Fruit fly (Drosophila melanogaster) whole organism, embryonic: ENCODE results near the gene Arl5.

Source experiments
- CG1024 ChIP-seq: fragments of 200-800 bp; sonication (Bioruptor generic); IDR thresholded peaks from 2 replicates; pipeline ENCODE4 v1.3.6; 2022; ENCODE audit warnings: missing biosample characterization, missing genetic modification characterization
- CG10274 ChIP-seq: fragments of 200-800 bp; sonication (Bioruptor generic); optimal IDR thresholded peaks from 3 replicates; lab custom pipeline; 2017; ENCODE audit warnings: missing biosample characterization, mild to moderate bottlenecking, missing genetic modification characterization
- CG12219 ChIP-seq: fragments of 200-800 bp; sonication (Bioruptor generic); optimal IDR thresholded peaks from 3 replicates; lab custom pipeline; 2018; ENCODE audit warnings: missing biosample characterization, mild to moderate bottlenecking, missing genetic modification characterization
- CG12391 ChIP-seq: fragments of 200-800 bp; sonication (Bioruptor generic); optimal IDR thresholded peaks from 3 replicates; lab custom pipeline; 2018; ENCODE audit warnings: missing biosample characterization, mild to moderate bottlenecking, missing genetic modification characterization, moderate library complexity
- CG12769 ChIP-seq: fragments of 200-800 bp; sonication (Bioruptor generic); optimal IDR thresholded peaks from 2 replicates; lab custom pipeline; 2019; ENCODE audit warnings: missing biosample characterization, mild to moderate bottlenecking, missing genetic modification characterization, moderate library complexity
- CG12942 ChIP-seq: fragments of 200-800 bp; sonication (Bioruptor generic); optimal IDR thresholded peaks from 3 replicates; lab custom pipeline; 2016; ENCODE audit warnings: missing biosample characterization, missing genetic modification characterization
- CG13123 ChIP-seq: fragments of 200-800 bp; sonication (Bioruptor generic); optimal IDR thresholded peaks from 2 replicates; lab custom pipeline; 2016; ENCODE audit warnings: missing biosample characterization, missing genetic modification characterization
- CG14050 ChIP-seq: fragments of 200-800 bp; sonication (Bioruptor generic); IDR thresholded peaks from 3 replicates; pipeline ENCODE4 v1.3.6; 2022; ENCODE audit warnings: missing biosample characterization, missing genetic modification characterization
- CG17802 ChIP-seq: fragments of 200-800 bp; sonication (Bioruptor generic); optimal IDR thresholded peaks from 2 replicates; lab custom pipeline; 2018; ENCODE audit warnings: missing biosample characterization, mild to moderate bottlenecking, missing genetic modification characterization, moderate library complexity
- CG2712 ChIP-seq: fragments of 200-800 bp; optimal IDR thresholded peaks from 3 replicates; lab custom pipeline; 2019; ENCODE audit warnings: missing biosample characterization, mild to moderate bottlenecking, missing genetic modification characterization, moderate library complexity
- CG32767 ChIP-seq: fragments of 200-800 bp; sonication (Bioruptor generic); IDR thresholded peaks from 2 replicates; pipeline ENCODE4 v1.3.6; 2022; ENCODE audit warnings: missing biosample characterization, missing genetic modification characterization
- CG3838 ChIP-seq: fragments of 200-800 bp; sonication (Bioruptor generic); optimal IDR thresholded peaks from 3 replicates; lab custom pipeline; 2016; ENCODE audit warnings: missing biosample characterization, missing genetic modification characterization
- CG4328 ChIP-seq: fragments of 200-800 bp; sonication (Bioruptor generic); optimal IDR thresholded peaks from 3 replicates; lab custom pipeline; 2017; ENCODE audit warnings: missing biosample characterization, missing genetic modification reagents, missing genetic modification characterization
- CG43689 ChIP-seq: fragments of 200-800 bp; sonication (Bioruptor generic); IDR thresholded peaks from 2 replicates; pipeline ENCODE4 v1.3.6; 2022; ENCODE audit warnings: missing biosample characterization, missing genetic modification characterization
- CG6654 ChIP-seq: fragments of 200-800 bp; sonication (Bioruptor generic); optimal IDR thresholded peaks from 2 replicates; lab custom pipeline; 2017; ENCODE audit warnings: missing biosample characterization, mild to moderate bottlenecking, missing genetic modification characterization
- CG7357 ChIP-seq: fragments of 200-800 bp; sonication (Bioruptor generic); IDR thresholded peaks from 3 replicates; pipeline ENCODE4 v1.3.6; 2022; ENCODE audit warnings: missing biosample characterization, missing genetic modification characterization
- CG8765 ChIP-seq: fragments of 200-800 bp; sonication (Bioruptor generic); IDR thresholded peaks from 2 replicates; pipeline ENCODE4 v1.3.6; 2022; ENCODE audit warnings: missing biosample characterization, missing genetic modification characterization
- D ChIP-seq, 2 experiments: fragments of 200-800 bp in 1 of 2; fragments of >200 bp in 1 of 2; sonication (Bioruptor generic) in 1 of 2; optimal IDR thresholded peaks; 2 replicates in 1 of 2; 3 replicates in 1 of 2; lab custom pipeline; 2017; ENCODE audit warnings: mild to moderate bottlenecking in 1 of 2, missing biosample characterization in 1 of 2, missing genetic modification characterization in 1 of 2, missing genetic modification reagents in 1 of 2
- Dad ChIP-seq: fragments of 200-800 bp; sonication (Bioruptor generic); optimal IDR thresholded peaks from 3 replicates; lab custom pipeline; 2016; ENCODE audit warnings: missing biosample characterization, missing genetic modification characterization
- Deaf1 ChIP-seq: fragments of 200-800 bp; optimal IDR thresholded peaks from 3 replicates; lab custom pipeline; 2019; ENCODE audit warnings: missing biosample characterization, mild to moderate bottlenecking, missing genetic modification characterization, moderate library complexity
- Drgx ChIP-seq: fragments of 200-800 bp; sonication (Bioruptor generic); IDR thresholded peaks from 2 replicates; pipeline ENCODE4 v1.3.6; 2022; ENCODE audit warnings: missing biosample characterization, missing genetic modification characterization
- Fer1 ChIP-seq: fragments of 200-800 bp; sonication (Bioruptor generic); optimal IDR thresholded peaks from 2 replicates; lab custom pipeline; 2017; ENCODE audit warnings: missing biosample characterization, mild to moderate bottlenecking, missing genetic modification characterization
- HLH4C ChIP-seq: fragments of 200-800 bp; sonication (Bioruptor generic); IDR thresholded peaks from 3 replicates; pipeline ENCODE4 v1.3.6; 2022; ENCODE audit warnings: missing biosample characterization, missing genetic modification characterization; ENCODE audit not compliant: partially characterized antibody
- Ptx1 ChIP-seq: fragments of 200-800 bp; sonication (Bioruptor generic); IDR thresholded peaks from 2 replicates; pipeline ENCODE4 v1.3.6; 2022; ENCODE audit warnings: missing biosample characterization, missing genetic modification characterization
- abd-A ChIP-seq: fragments of 200-800 bp; sonication (Bioruptor generic); optimal IDR thresholded peaks from 3 replicates; lab custom pipeline; 2019; ENCODE audit warnings: missing biosample characterization, mild to moderate bottlenecking, missing genetic modification characterization, moderate library complexity
- br ChIP-seq: fragments of >200 bp; optimal IDR thresholded peaks from 2 replicates; lab custom pipeline; 2017
- dati ChIP-seq: fragments of 200-800 bp; sonication (Bioruptor generic); IDR thresholded peaks from 2 replicates; pipeline ENCODE4 v1.3.6; 2022; ENCODE audit warnings: missing biosample characterization, missing genetic modification characterization
- ems ChIP-seq: fragments of 200-800 bp; sonication (Bioruptor generic); optimal IDR thresholded peaks from 3 replicates; lab custom pipeline; 2016; ENCODE audit warnings: missing biosample characterization, missing genetic modification characterization
- en ChIP-seq: fragments of 200-800 bp; sonication (Bioruptor generic); optimal IDR thresholded peaks from 2 replicates; lab custom pipeline; 2016; ENCODE audit warnings: missing biosample characterization, missing genetic modification characterization
- gfzf ChIP-seq: fragments of 200-800 bp; sonication (Bioruptor generic); optimal IDR thresholded peaks from 2 replicates; lab custom pipeline; 2016; ENCODE audit warnings: missing biosample characterization, mild to moderate bottlenecking, missing genetic modification characterization, moderate library complexity
- gro ChIP-seq: fragments of 200-800 bp; sonication (Bioruptor generic); optimal IDR thresholded peaks from 2 replicates; lab custom pipeline; 2016; ENCODE audit warnings: missing biosample characterization, missing genetic modification characterization
- ind ChIP-seq: fragments of 200-800 bp; sonication (Bioruptor generic); optimal IDR thresholded peaks from 3 replicates; lab custom pipeline; 2016; ENCODE audit warnings: missing biosample characterization, missing genetic modification characterization
- jigr1 ChIP-seq: fragments of 200-800 bp; sonication (Bioruptor generic); IDR thresholded peaks from 3 replicates; pipeline ENCODE4 v1.3.6; 2022; ENCODE audit warnings: missing biosample characterization, missing genetic modification characterization
- kay ChIP-seq: fragments of 200-800 bp; sonication (Bioruptor generic); optimal IDR thresholded peaks from 2 replicates; lab custom pipeline; 2016; ENCODE audit warnings: missing biosample characterization, missing genetic modification characterization
- knrl ChIP-seq: fragments of 200-800 bp; sonication (Bioruptor generic); IDR thresholded peaks from 3 replicates; pipeline ENCODE4 v1.3.6; 2022; ENCODE audit warnings: missing biosample characterization, missing genetic modification characterization; ENCODE audit not compliant: partially characterized antibody
- lola ChIP-seq, 3 experiments: fragments of >200 bp in 2 of 3; fragments of 200-800 bp in 1 of 3; sonication (Bioruptor generic) in 1 of 3; optimal IDR thresholded peaks; 2 replicates each; lab custom pipeline; 2017 to 2019; ENCODE audit warnings: missing biosample characterization in 3 of 3, missing genetic modification characterization in 3 of 3, mild to moderate bottlenecking in 1 of 3, moderate library complexity in 1 of 3
- maf-S ChIP-seq: fragments of 200-800 bp; sonication (Bioruptor generic); optimal IDR thresholded peaks from 2 replicates; lab custom pipeline; 2016; ENCODE audit warnings: missing biosample characterization, missing genetic modification characterization
- nau ChIP-seq: fragments of 200-800 bp; sonication (Bioruptor generic); optimal IDR thresholded peaks from 3 replicates; lab custom pipeline; 2017; ENCODE audit warnings: missing biosample characterization, mild to moderate bottlenecking, missing genetic modification characterization, missing genetic modification reagents
- pb ChIP-seq: fragments of 200-800 bp; sonication (Bioruptor generic); optimal IDR thresholded peaks from 3 replicates; lab custom pipeline; 2016; ENCODE audit warnings: missing biosample characterization, missing genetic modification characterization
- pita ChIP-seq: fragments of 200-800 bp; sonication (Bioruptor generic); optimal IDR thresholded peaks from 2 replicates; lab custom pipeline; 2017; ENCODE audit warnings: missing biosample characterization, mild to moderate bottlenecking, missing genetic modification characterization
- prd ChIP-seq, 3 experiments: fragments of >200 bp in 2 of 3; fragments of 200-800 bp in 1 of 3; sonication (Bioruptor generic) in 1 of 3; optimal IDR thresholded peaks in 2 of 3; IDR thresholded peaks in 1 of 3; 2 replicates in 2 of 3; 3 replicates in 1 of 3; pipeline versions ENCODE4 v1.3.6 to Lab custom; 2017 to 2022; ENCODE audit warnings: missing biosample characterization in 1 of 3, missing genetic modification characterization in 1 of 3
- pum ChIP-seq: fragments of 200-800 bp; sonication (Bioruptor generic); optimal IDR thresholded peaks from 2 replicates; lab custom pipeline; 2016; ENCODE audit warnings: missing biosample characterization, missing genetic modification characterization
- repo ChIP-seq: fragments of 200-800 bp; sonication (Bioruptor generic); optimal IDR thresholded peaks from 2 replicates; lab custom pipeline; 2016; ENCODE audit warnings: missing biosample characterization, missing genetic modification characterization
- sisA ChIP-seq: fragments of 200-800 bp; sonication (Bioruptor generic); IDR thresholded peaks from 2 replicates; pipeline ENCODE4 v1.3.6; 2022; ENCODE audit warnings: missing biosample characterization, missing genetic modification characterization
- slp2 ChIP-seq: fragments of 200-800 bp; sonication (Bioruptor generic); optimal IDR thresholded peaks from 2 replicates; lab custom pipeline; 2016; ENCODE audit warnings: missing biosample characterization, missing genetic modification characterization
- sug ChIP-seq: fragments of 200-800 bp; optimal IDR thresholded peaks from 2 replicates; lab custom pipeline; 2019; ENCODE audit warnings: missing biosample characterization, mild to moderate bottlenecking, missing genetic modification characterization, moderate library complexity
- unpg ChIP-seq: fragments of 200-800 bp; sonication (Bioruptor generic); optimal IDR thresholded peaks from 3 replicates; lab custom pipeline; 2018; ENCODE audit warnings: missing biosample characterization, mild to moderate bottlenecking, missing genetic modification characterization, moderate library complexity
- wdn ChIP-seq: fragments of 200-800 bp; sonication (Bioruptor generic); IDR thresholded peaks from 2 replicates; pipeline ENCODE4 v1.3.6; 2022; ENCODE audit warnings: missing biosample characterization, missing genetic modification characterization
- zfh2 ChIP-seq: fragments of 200-800 bp; sonication (Bioruptor generic); optimal IDR thresholded peaks from 2 replicates; lab custom pipeline; 2016; ENCODE audit warnings: missing biosample characterization, missing genetic modification characterization

Arl5 gene

DNA sequence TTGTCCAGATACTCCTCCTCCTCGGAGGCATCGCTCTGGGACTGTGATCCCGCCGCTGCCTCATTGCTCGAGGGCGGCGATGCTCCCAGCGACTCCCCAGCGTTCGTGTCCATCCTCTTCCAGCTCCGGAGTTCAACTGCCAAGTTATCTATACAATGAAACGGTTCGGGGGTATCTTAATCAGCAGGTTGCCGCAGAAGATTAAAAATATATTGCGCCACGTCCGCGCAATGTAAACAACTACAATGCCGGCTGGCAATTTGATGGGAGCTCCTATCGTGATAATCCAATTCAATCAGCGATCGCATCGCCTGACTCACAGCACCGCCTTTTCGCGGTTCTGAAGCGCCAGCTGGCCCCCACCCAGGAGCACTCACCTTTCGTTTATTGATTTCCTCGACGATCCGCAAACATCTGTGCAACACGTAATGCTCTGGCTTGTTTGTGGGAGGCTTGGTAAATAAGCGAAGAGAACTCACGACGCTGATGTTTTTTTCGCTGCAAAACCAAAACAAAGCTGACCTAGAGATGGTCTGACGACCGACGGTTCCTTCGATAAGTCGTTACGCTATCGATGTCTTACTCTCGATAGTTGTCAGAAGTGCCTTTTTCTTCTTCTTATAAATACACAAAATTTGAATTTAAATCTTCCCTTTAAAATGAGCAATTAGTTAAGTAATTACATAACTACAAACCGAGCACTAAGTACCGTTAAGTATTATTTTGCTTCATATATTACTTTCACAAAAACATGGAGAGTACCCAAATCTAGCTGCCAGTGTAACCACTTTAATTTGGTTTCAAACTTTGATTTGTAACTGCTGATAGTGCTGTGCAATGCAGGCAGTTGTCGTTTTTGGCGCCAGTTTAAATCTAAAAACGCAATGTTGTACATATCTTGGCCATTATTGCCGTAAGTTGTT lies 10.0 kb downstream of the Arl5 start, which contains the start of gene cert (continued):
- TF ChIP-seq ems (GFP tag; lab: Kevin White, UChicago) (no peak), HLH4C (GFP tag; lab: Robert Waterston, UW) (peak; percentile 83), gro (GFP tag; lab: Kevin White, UChicago) (peak; percentile 23), gfzf (GFP tag; lab: Kevin White, UChicago) (peak; percentile 46), br (lab: Kevin White, UChicago) (no peak), slp2 (no peak), CG13123 (GFP tag; lab: Kevin White, UChicago) (no peak), pb (no peak), knrl (peak; percentile 92), pita (GFP tag; lab: Kevin White, UChicago) (no peak), lola (GFP tag; optimal IDR thresholded peaks at IDR 0.05; lab: Kevin White, UChicago) (peak in 1 of 3 experiments; percentile 15), jigr1 (GFP tag; lab: Robert Waterston, UW) (no peak), CG12219 (no peak), repo (GFP tag; lab: Kevin White, UChicago) (no peak), maf-S (peak; percentile 12), Dad (peak; percentile 35), en (no peak), abd-A (no peak), CG32767 (GFP tag; lab: Robert Waterston, UW) (no peak), CG12391 (tag; lab: Kevin White, UChicago) (peak; percentile 36), Deaf1 (tag; lab: Kevin White, UChicago) (peak; percentile 12), dati (GFP tag; lab: Robert Waterston, UW) (no peak), pum (peak; percentile 6), CG14050 (no peak), CG7357 (GFP tag; lab: Robert Waterston, UW) (no peak), kay (GFP tag; lab: Kevin White, UChicago) (peak; percentile 46), CG12942 (no peak), CG8765 (GFP tag; lab: Robert Waterston, UW) (no peak), CG3838 (GFP tag; lab: Kevin White, UChicago) (no peak), CG6654 (GFP tag; lab: Kevin White, UChicago) (no peak), prd (optimal IDR thresholded peaks at IDR 0.05; lab: Kevin White, UChicago) (no peak), prd (GFP tag; IDR thresholded peaks at IDR 0.05; lab: Robert Waterston, UW) (0 out of 3 replicates have a peak, but pooled peaks have one; percentile 11), Ptx1 (no peak), Fer1 (GFP tag; lab: Kevin White, UChicago) (peak; percentile 44), CG10274 (no peak), CG1024 (GFP tag; lab: Robert Waterston, UW) (no peak), CG2712 (tag; lab: Kevin White, UChicago) (peak; percentile 17), sisA (GFP tag; lab: Robert Waterston, UW) (no peak), Drgx (GFP tag; lab: Robert Waterston, UW) (no peak), D (optimal IDR thresholded peaks at IDR 0.05; lab: Kevin White, UChicago) (no peak), D (GFP tag; optimal IDR thresholded peaks at IDR 0.05; lab: Kevin White, UChicago) (no peak), CG17802 (no peak), CG4328 (peak; percentile 19), nau (GFP tag; lab: Kevin White, UChicago) (peak; percentile 29), unpg (no peak), CG12769 (peak; percentile 24), zfh2 (GFP tag; lab: Kevin White, UChicago) (no peak), sug (tag; lab: Kevin White, UChicago) (peak; percentile 76), ind (GFP tag; lab: Kevin White, UChicago) (peak; percentile 10), wdn (GFP tag; lab: Robert Waterston, UW) (no peak), CG43689 (GFP tag; lab: Robert Waterston, UW) (no peak)
